Worm (Caenorhabditis elegans) whole organism, early embryonic: ENCODE data around the gene F55G11.6.

Experiments
- B0310.2 ChIP-seq: sonication (generic microtip); optimal IDR thresholded peaks from 2 replicates; lab custom pipeline; 2016; ENCODE audit warnings: mild to moderate bottlenecking, missing genetic modification characterization, missing compliant biosample characterization
- F13C5.2 ChIP-seq: sonication (generic microtip); optimal IDR thresholded peaks from 2 replicates; lab custom pipeline; 2017; ENCODE audit warnings: mild to moderate bottlenecking, missing genetic modification characterization, inconsistent platforms, missing compliant biosample characterization
- aly-1 ChIP-seq: sonication (generic microtip); optimal IDR thresholded peaks from 2 replicates; lab custom pipeline; 2016; ENCODE audit warnings: missing genetic modification characterization, missing compliant biosample characterization
- ama-1 ChIP-seq: fragments of 150-350 bp; optimal IDR thresholded peaks from 2 replicates; lab custom pipeline; 2014
- ceh-13 ChIP-seq: fragments of 200-800 bp; sonication (Bioruptor generic); optimal IDR thresholded peaks from 2 replicates; lab custom pipeline; 2018; ENCODE audit warnings: mild to moderate bottlenecking, missing genetic modification characterization, missing compliant biosample characterization
- ceh-36 ChIP-seq: sonication (generic microtip); optimal IDR thresholded peaks from 2 replicates; lab custom pipeline; 2016; ENCODE audit warnings: missing genetic modification characterization, inconsistent platforms, missing compliant biosample characterization
- ets-7 ChIP-seq: sonication (generic microtip); optimal IDR thresholded peaks from 2 replicates; lab custom pipeline; 2016; ENCODE audit warnings: missing genotype, missing genetic modification characterization, missing compliant biosample characterization
- flt-1 ChIP-seq: fragments of 200-800 bp; sonication (Bioruptor generic); IDR thresholded peaks from 2 replicates; pipeline ENCODE4 v1.3.6; 2022; ENCODE audit warnings: missing genetic modification characterization, missing compliant biosample characterization
- hmbx-1 ChIP-seq: sonication (generic microtip); optimal IDR thresholded peaks from 2 replicates; lab custom pipeline; 2016; ENCODE audit warnings: mild to moderate bottlenecking, missing genetic modification characterization, missing compliant biosample characterization
- hmg-4 ChIP-seq: fragments of 200-800 bp; sonication (Bioruptor generic); optimal IDR thresholded peaks from 2 replicates; lab custom pipeline; 2018; ENCODE audit warnings: mild to moderate bottlenecking, missing genetic modification characterization, missing compliant biosample characterization
- hnd-1 ChIP-seq: sonication (generic microtip); optimal IDR thresholded peaks from 2 replicates; lab custom pipeline; 2016; ENCODE audit warnings: missing genetic modification characterization, missing compliant biosample characterization
- pes-1 ChIP-seq: fragments of 200-800 bp; sonication (Bioruptor generic); IDR thresholded peaks from 2 replicates; pipeline ENCODE4 v1.3.6; 2022; ENCODE audit warnings: missing genetic modification reagents, missing genetic modification characterization, missing compliant biosample characterization
- scrt-1 ChIP-seq: fragments of 200-800 bp; sonication (Bioruptor generic); IDR thresholded peaks from 2 replicates; pipeline ENCODE4 v1.3.6; 2022; ENCODE audit warnings: missing genetic modification characterization, missing compliant biosample characterization
- sea-1 ChIP-seq: fragments of 200-800 bp; sonication (Bioruptor generic); conservative IDR thresholded peaks from 2 replicates; pipeline ENCODE4 v1.3.6; 2022; ENCODE audit warnings: missing genetic modification characterization, missing compliant biosample characterization
- tbx-11 ChIP-seq: fragments of 200-800 bp; sonication (Bioruptor generic); IDR thresholded peaks from 2 replicates; pipeline ENCODE4 v1.3.6; 2022; ENCODE audit warnings: missing genetic modification characterization, missing compliant biosample characterization
- tbx-37 ChIP-seq: fragments of 200-800 bp; sonication (Bioruptor generic); conservative IDR thresholded peaks from 2 replicates; pipeline ENCODE4 v1.3.6; 2022; ENCODE audit warnings: missing genetic modification reagents, missing genetic modification characterization, missing compliant biosample characterization
- tra-4 ChIP-seq: sonication (generic microtip); optimal IDR thresholded peaks from 2 replicates; lab custom pipeline; 2017; ENCODE audit warnings: missing genetic modification characterization, missing compliant biosample characterization

F55G11.6 gene

ce11 chrIV:12926639-12927038 lies 31.2 kb upstream of the F55G11.6 start, which contains the start of gene srlf-5:
srlf-5 (minus strand) TSS chrIV:12926739.
- TF ChIP-seq ama-1 (lab: Kevin White, UChicago) (no peak), ceh-13 (GFP tag; lab: Kevin White, UChicago) (no peak), tbx-11 (GFP tag; lab: Robert Waterston, UW) (no peak)

ce11 chrIV:12936221-12936776 lies 21.5 kb upstream of the F55G11.6 start, which contains the start of the genes cld-1 and dod-21:
cld-1 (minus strand) TSS chrIV:12936271.
dod-21 (plus strand) TSS chrIV:12936738.
- TF ChIP-seq ets-7 (tag; lab: Kevin White, UChicago) = no peak
- no peak for TF ChIP-seq tbx-37 (GFP tag; lab: Robert Waterston, UW)
- TF ChIP-seq hmg-4 (GFP tag; lab: Kevin White, UChicago) = no peak
- no peak for TF ChIP-seq flt-1 (GFP tag; lab: Robert Waterston, UW)
- TF ChIP-seq pes-1 (GFP tag; lab: Robert Waterston, UW) = no peak
- no peak for TF ChIP-seq ceh-13 (GFP tag; lab: Kevin White, UChicago)
- TF ChIP-seq sea-1 (GFP tag; lab: Robert Waterston, UW) = no peak
- no peak for TF ChIP-seq hmbx-1 (tag; lab: Kevin White, UChicago)
- TF ChIP-seq aly-1 (tag; lab: Kevin White, UChicago) = no peak
- TF ChIP-seq B0310.2 = no peak
- no peak for TF ChIP-seq F13C5.2
- TF ChIP-seq scrt-1 = no peak
- no peak for TF ChIP-seq ama-1 (lab: Kevin White, UChicago)
- no peak for TF ChIP-seq tra-4 (tag; lab: Kevin White, UChicago)
- no peak for TF ChIP-seq ceh-36 (tag; lab: Kevin White, UChicago)
- no peak for TF ChIP-seq tbx-11 (GFP tag; lab: Robert Waterston, UW)
- no peak for TF ChIP-seq hnd-1 (tag; lab: Kevin White, UChicago)

- TF ChIP-seq pes-1 (GFP tag; lab: Robert Waterston, UW) = no peak
- no peak for TF ChIP-seq ets-7 (tag; lab: Kevin White, UChicago)
- TF ChIP-seq tra-4 (tag; lab: Kevin White, UChicago) = no peak
Measured at ce11 chrIV:12941254-12941653, 16.6 kb upstream of the F55G11.6 start, which contains the start of gene dod-24. dod-24 (minus strand) TSS chrIV:12941354.

ce11 chrIV:12942633-12943032 lies 15.2 kb upstream of the F55G11.6 start, which contains the start of gene dct-19:
dct-19 (plus strand) TSS chrIV:12942933.
- no peak for TF ChIP-seq pes-1 (GFP tag; lab: Robert Waterston, UW)
- no peak for TF ChIP-seq ceh-13 (GFP tag; lab: Kevin White, UChicago)
- no peak for TF ChIP-seq ama-1 (lab: Kevin White, UChicago)
- no peak for TF ChIP-seq F13C5.2
- no peak for TF ChIP-seq hmbx-1 (tag; lab: Kevin White, UChicago)
- TF ChIP-seq tra-4 (tag; lab: Kevin White, UChicago) = no peak
- TF ChIP-seq ceh-36 (tag; lab: Kevin White, UChicago) = no peak
- TF ChIP-seq flt-1 (GFP tag; lab: Robert Waterston, UW) = no peak
- TF ChIP-seq aly-1 (tag; lab: Kevin White, UChicago) = no peak
- TF ChIP-seq tbx-11 (GFP tag; lab: Robert Waterston, UW) = no peak
- no peak for TF ChIP-seq hmg-4 (GFP tag; lab: Kevin White, UChicago)

ce11 chrIV:12946488-12946887 lies 11.3 kb upstream of the F55G11.6 start, which contains the start of gene F55G11.1:
F55G11.1 (minus strand) TSS chrIV:12946588.
- TF ChIP-seq ets-7 (tag; lab: Kevin White, UChicago) (no peak), hmbx-1 (tag; lab: Kevin White, UChicago) (no peak), hnd-1 (tag; lab: Kevin White, UChicago) (no peak), F13C5.2 (no peak), pes-1 (GFP tag; lab: Robert Waterston, UW) (no peak), tbx-11 (GFP tag; lab: Robert Waterston, UW) (no peak), ceh-13 (GFP tag; lab: Kevin White, UChicago) (no peak), aly-1 (tag; lab: Kevin White, UChicago) (no peak), ama-1 (lab: Kevin White, UChicago) (no peak)

ce11 chrIV:12948470-12948869 lies 9.4 kb upstream of the F55G11.6 start, which contains the start of gene F55G11.10:
F55G11.10 (plus strand) TSS chrIV:12948770.
- TF ChIP-seq ceh-13 (GFP tag; lab: Kevin White, UChicago) (no peak), tra-4 (tag; lab: Kevin White, UChicago) (no peak), F13C5.2 (no peak), pes-1 (GFP tag; lab: Robert Waterston, UW) (no peak), ama-1 (lab: Kevin White, UChicago) (no peak), hnd-1 (tag; lab: Kevin White, UChicago) (no peak), flt-1 (GFP tag; lab: Robert Waterston, UW) (no peak), aly-1 (tag; lab: Kevin White, UChicago) (no peak), hmg-4 (GFP tag; lab: Kevin White, UChicago) (no peak), ets-7 (tag; lab: Kevin White, UChicago) (no peak), tbx-37 (GFP tag; lab: Robert Waterston, UW) (no peak), hmbx-1 (tag; lab: Kevin White, UChicago) (no peak)

ce11 chrIV:12960136-12960535 lies 2.3 kb downstream of the F55G11.6 start, which contains the start of gene F55G11.7:
F55G11.7 (plus strand) TSS chrIV:12960436.
- TF ChIP-seq hnd-1 (tag; lab: Kevin White, UChicago) (no peak), aly-1 (tag; lab: Kevin White, UChicago) (no peak), ceh-36 (tag; lab: Kevin White, UChicago) (no peak), tra-4 (tag; lab: Kevin White, UChicago) (no peak), scrt-1 (no peak), tbx-11 (GFP tag; lab: Robert Waterston, UW) (no peak), B0310.2 (no peak), hmbx-1 (tag; lab: Kevin White, UChicago) (no peak), pes-1 (GFP tag; lab: Robert Waterston, UW) (no peak), tbx-37 (GFP tag; lab: Robert Waterston, UW) (no peak), flt-1 (GFP tag; lab: Robert Waterston, UW) (no peak)
